Fruit fly (Drosophila melanogaster) whole organism, embryonic: ENCODE data around the gene Cpsf73.

ENCODE experiments used
- Atf6 ChIP-seq: fragments of 200-800 bp; sonication (Bioruptor generic); IDR thresholded peaks from 2 replicates; pipeline ENCODE4 v1.3.6; 2022; ENCODE audit warnings: missing biosample characterization, missing genetic modification characterization
- CG10147 ChIP-seq: fragments of 200-800 bp; sonication (Bioruptor generic); optimal IDR thresholded peaks from 2 replicates; lab custom pipeline; 2019; ENCODE audit warnings: missing biosample characterization, mild to moderate bottlenecking, missing genetic modification characterization, moderate library complexity
- CG1024 ChIP-seq: fragments of 200-800 bp; sonication (Bioruptor generic); IDR thresholded peaks from 2 replicates; pipeline ENCODE4 v1.3.6; 2022; ENCODE audit warnings: missing biosample characterization, missing genetic modification characterization
- CG10274 ChIP-seq: fragments of 200-800 bp; sonication (Bioruptor generic); optimal IDR thresholded peaks from 3 replicates; lab custom pipeline; 2017; ENCODE audit warnings: missing biosample characterization, mild to moderate bottlenecking, missing genetic modification characterization
- CG10321 ChIP-seq: fragments of 200-800 bp; sonication (Bioruptor generic); IDR thresholded peaks from 2 replicates; pipeline ENCODE4 v1.3.6; 2022; ENCODE audit warnings: missing biosample characterization, missing genetic modification characterization
- CG10959 ChIP-seq: fragments of 200-800 bp; sonication (Bioruptor generic); IDR thresholded peaks from 2 replicates; pipeline ENCODE4 v1.3.6; 2022; ENCODE audit warnings: missing biosample characterization, missing genetic modification characterization
- CG11504 ChIP-seq: fragments of 200-800 bp; sonication (Bioruptor generic); optimal IDR thresholded peaks from 3 replicates; lab custom pipeline; 2019; ENCODE audit warnings: missing biosample characterization, mild to moderate bottlenecking, missing genetic modification characterization, moderate library complexity
- CG12744 ChIP-seq: fragments of 200-800 bp; sonication (Bioruptor generic); optimal IDR thresholded peaks from 2 replicates; lab custom pipeline; 2016; ENCODE audit warnings: missing biosample characterization, missing genetic modification characterization
- CG12942 ChIP-seq: fragments of 200-800 bp; sonication (Bioruptor generic); optimal IDR thresholded peaks from 3 replicates; lab custom pipeline; 2016; ENCODE audit warnings: missing biosample characterization, missing genetic modification characterization
- CG13296 ChIP-seq: fragments of 200-800 bp; sonication (Bioruptor generic); optimal IDR thresholded peaks from 3 replicates; lab custom pipeline; 2018; ENCODE audit warnings: missing biosample characterization, mild to moderate bottlenecking, missing genetic modification characterization
- CG13424 ChIP-seq: fragments of 200-800 bp; sonication (Bioruptor generic); optimal IDR thresholded peaks from 2 replicates; lab custom pipeline; 2019; ENCODE audit warnings: missing biosample characterization, mild to moderate bottlenecking, missing genetic modification characterization, moderate library complexity
- CG1603 ChIP-seq: fragments of 200-800 bp; sonication (Bioruptor generic); optimal IDR thresholded peaks from 2 replicates; lab custom pipeline; 2019; ENCODE audit warnings: missing biosample characterization, mild to moderate bottlenecking, missing genetic modification characterization, moderate library complexity
- CG17361 ChIP-seq: fragments of 200-800 bp; sonication (Bioruptor generic); IDR thresholded peaks from 3 replicates; pipeline ENCODE4 v1.3.6; 2022; ENCODE audit warnings: missing biosample characterization, missing genetic modification characterization
- CG2129 ChIP-seq: fragments of 200-800 bp; sonication (Bioruptor generic); IDR thresholded peaks from 2 replicates; pipeline ENCODE4 v1.3.6; 2022; ENCODE audit warnings: missing biosample characterization, missing genetic modification characterization; ENCODE audit not compliant: partially characterized antibody
- CG3726 ChIP-seq: fragments of 200-800 bp; sonication (Bioruptor generic); IDR thresholded peaks from 3 replicates; pipeline ENCODE4, ENCODE4 v1.3.6; 2022; ENCODE audit warnings: missing biosample characterization, missing genetic modification characterization
- CG4424 ChIP-seq: fragments of 200-800 bp; sonication (Bioruptor generic); optimal IDR thresholded peaks from 3 replicates; lab custom pipeline; 2016; ENCODE audit warnings: missing biosample characterization, missing genetic modification characterization
- CG4707 ChIP-seq: fragments of 200-800 bp; sonication (Bioruptor generic); optimal IDR thresholded peaks from 2 replicates; lab custom pipeline; 2018; ENCODE audit warnings: missing biosample characterization, mild to moderate bottlenecking, missing genetic modification characterization, moderate library complexity
- CG5245 ChIP-seq: fragments of 200-800 bp; sonication (Bioruptor generic); optimal IDR thresholded peaks from 3 replicates; lab custom pipeline; 2016; ENCODE audit warnings: missing biosample characterization, missing genetic modification characterization
- CG6272 ChIP-seq: fragments of 200-800 bp; sonication (Bioruptor generic); IDR thresholded peaks from 2 replicates; pipeline ENCODE4 v1.3.6; 2022; ENCODE audit warnings: missing biosample characterization, missing genetic modification characterization
- CG7786 ChIP-seq: fragments of 200-800 bp; sonication (Bioruptor generic); optimal IDR thresholded peaks from 2 replicates; lab custom pipeline; 2016; ENCODE audit warnings: missing biosample characterization, missing genetic modification characterization
- CG9609 ChIP-seq: fragments of 200-800 bp; sonication (Bioruptor generic); optimal IDR thresholded peaks from 3 replicates; lab custom pipeline; 2016; ENCODE audit warnings: missing biosample characterization, missing genetic modification characterization
- CG9876 ChIP-seq: fragments of 200-800 bp; sonication (Bioruptor generic); optimal IDR thresholded peaks from 2 replicates; lab custom pipeline; 2016; ENCODE audit warnings: missing biosample characterization, missing genetic modification characterization
- CTCF ChIP-seq: fragments of 200-800 bp; sonication (Bioruptor generic); optimal IDR thresholded peaks from 2 replicates; lab custom pipeline; 2017; ENCODE audit warnings: missing biosample characterization, mild to moderate bottlenecking, missing genetic modification characterization, moderate library complexity
- CkIIα-i1 ChIP-seq: fragments of 200-800 bp; sonication (Bioruptor generic); IDR thresholded peaks from 2 replicates; pipeline ENCODE4 v1.3.6; 2022; ENCODE audit warnings: missing biosample characterization, missing genetic modification characterization
- CoRest ChIP-seq: fragments of 200-800 bp; sonication (Bioruptor generic); optimal IDR thresholded peaks from 3 replicates; lab custom pipeline; 2018; ENCODE audit warnings: missing biosample characterization, mild to moderate bottlenecking, missing genetic modification characterization, moderate library complexity
- D19A ChIP-seq: fragments of 200-800 bp; optimal IDR thresholded peaks from 3 replicates; lab custom pipeline; 2019; ENCODE audit warnings: missing biosample characterization, mild to moderate bottlenecking, missing genetic modification characterization, moderate library complexity
- Fer1 ChIP-seq: fragments of 200-800 bp; sonication (Bioruptor generic); optimal IDR thresholded peaks from 2 replicates; lab custom pipeline; 2017; ENCODE audit warnings: missing biosample characterization, mild to moderate bottlenecking, missing genetic modification characterization
- Fer3 ChIP-seq: fragments of 200-800 bp; sonication (Bioruptor generic); optimal IDR thresholded peaks from 2 replicates; lab custom pipeline; 2018; ENCODE audit warnings: missing biosample characterization, mild to moderate bottlenecking, missing genetic modification characterization, moderate library complexity
- HHEX ChIP-seq: fragments of 200-800 bp; sonication (Bioruptor generic); optimal IDR thresholded peaks from 3 replicates; lab custom pipeline; 2017; ENCODE audit warnings: missing biosample characterization, mild to moderate bottlenecking, missing genetic modification characterization, missing genetic modification reagents
- NC2α ChIP-seq: fragments of 200-800 bp; sonication (Bioruptor generic); optimal IDR thresholded peaks from 2 replicates; lab custom pipeline; 2016; ENCODE audit warnings: missing biosample characterization, missing genetic modification characterization
- Trl ChIP-seq, 3 experiments: fragments of >200 bp in 2 of 3; fragments of 200-800 bp in 1 of 3; sonication (Bioruptor generic) in 1 of 3; optimal IDR thresholded peaks; 2 replicates in 1 of 3; 3 replicates in 2 of 3; lab custom pipeline; 2016 to 2017; ENCODE audit warnings: missing biosample characterization in 1 of 3, missing genetic modification characterization in 1 of 3
- bab2 ChIP-seq: fragments of 200-800 bp; sonication (Bioruptor generic); optimal IDR thresholded peaks from 2 replicates; lab custom pipeline; 2016; ENCODE audit warnings: missing biosample characterization, missing genetic modification characterization
- cato ChIP-seq: fragments of 200-800 bp; sonication (Bioruptor generic); optimal IDR thresholded peaks from 2 replicates; lab custom pipeline; 2016; ENCODE audit warnings: missing biosample characterization, missing genetic modification characterization, borderline replicate concordance
- chm ChIP-seq: fragments of 200-800 bp; sonication (Bioruptor generic); IDR thresholded peaks from 2 replicates; pipeline ENCODE4 v1.3.6; 2022; ENCODE audit warnings: missing biosample characterization, missing genetic modification characterization
- dm ChIP-seq: fragments of 200-800 bp; sonication (Bioruptor generic); optimal IDR thresholded peaks from 3 replicates; lab custom pipeline; 2016; ENCODE audit warnings: missing biosample characterization, missing genetic modification characterization
- fd3F ChIP-seq: fragments of 200-800 bp; sonication (Bioruptor generic); optimal IDR thresholded peaks from 2 replicates; lab custom pipeline; 2018; ENCODE audit warnings: missing biosample characterization, mild to moderate bottlenecking, missing genetic modification characterization, moderate library complexity
- gem ChIP-seq: fragments of 200-800 bp; sonication (Bioruptor generic); optimal IDR thresholded peaks from 2 replicates; lab custom pipeline; 2019; ENCODE audit warnings: missing biosample characterization, mild to moderate bottlenecking, missing genetic modification characterization, moderate library complexity
- h ChIP-seq: fragments of >200 bp; optimal IDR thresholded peaks from 2 replicates; lab custom pipeline; 2017
- jumu ChIP-seq: fragments of 200-800 bp; sonication (Bioruptor generic); optimal IDR thresholded peaks from 3 replicates; lab custom pipeline; 2016; ENCODE audit warnings: missing biosample characterization, missing genetic modification characterization
- nmo ChIP-seq: fragments of 200-800 bp; sonication (Bioruptor generic); optimal IDR thresholded peaks from 2 replicates; lab custom pipeline; 2018; ENCODE audit warnings: missing biosample characterization, mild to moderate bottlenecking, missing genetic modification characterization, moderate library complexity
- odd ChIP-seq: fragments of 200-800 bp; sonication (Bioruptor generic); optimal IDR thresholded peaks from 2 replicates; lab custom pipeline; 2017; ENCODE audit warnings: missing biosample characterization, mild to moderate bottlenecking, missing genetic modification characterization
- pros ChIP-seq: fragments of 200-800 bp; sonication (Bioruptor generic); optimal IDR thresholded peaks from 3 replicates; lab custom pipeline; 2019; ENCODE audit warnings: missing biosample characterization, mild to moderate bottlenecking, missing genetic modification characterization, moderate library complexity
- salm ChIP-seq: fragments of 200-800 bp; sonication (Bioruptor generic); optimal IDR thresholded peaks from 2 replicates; lab custom pipeline; 2018; ENCODE audit warnings: missing biosample characterization, mild to moderate bottlenecking, missing genetic modification characterization
- sc ChIP-seq, 3 experiments: fragments of >200 bp in 2 of 3; fragments of 200-800 bp in 1 of 3; sonication (Bioruptor generic) in 1 of 3; optimal IDR thresholded peaks; 2 replicates in 2 of 3; 3 replicates in 1 of 3; lab custom pipeline; 2017; ENCODE audit warnings: mild to moderate bottlenecking in 1 of 3, missing biosample characterization in 1 of 3, missing genetic modification characterization in 1 of 3, missing genetic modification reagents in 1 of 3
- sens-2 ChIP-seq: fragments of 200-800 bp; sonication (Bioruptor generic); IDR thresholded peaks from 2 replicates; pipeline ENCODE4 v1.3.6; 2022; ENCODE audit warnings: missing biosample characterization, missing genetic modification characterization
- sqz ChIP-seq: fragments of 200-800 bp; sonication (Bioruptor generic); optimal IDR thresholded peaks from 3 replicates; lab custom pipeline; 2018; ENCODE audit warnings: missing biosample characterization, mild to moderate bottlenecking, missing genetic modification characterization
- tgo ChIP-seq: fragments of 200-800 bp; sonication (Bioruptor generic); IDR thresholded peaks from 3 replicates; pipeline ENCODE4 v1.3.6; 2022; ENCODE audit warnings: missing biosample characterization, missing genetic modification characterization
- trh ChIP-seq: fragments of 200-800 bp; sonication (Bioruptor generic); optimal IDR thresholded peaks from 2 replicates; lab custom pipeline; 2016; ENCODE audit warnings: missing biosample characterization, missing genetic modification characterization
- usp ChIP-seq: fragments of >200 bp; optimal IDR thresholded peaks from 2 replicates; lab custom pipeline; 2017; ENCODE audit warnings: missing biosample characterization, missing genetic modification characterization
- vfl ChIP-seq: fragments of 200-800 bp; sonication (Bioruptor generic); optimal IDR thresholded peaks from 2 replicates; lab custom pipeline; 2016; ENCODE audit warnings: missing biosample characterization, missing genetic modification characterization

Cpsf73 gene

dm6 chr3R:18658945-18659642, 4.3 kb downstream of the Cpsf73 start, which contains the start of the genes CG31224 and CstF64 (continued):
- TF ChIP-seq nmo (GFP tag; lab: Kevin White, UChicago) (peak; percentile 89), vfl (GFP tag; lab: Kevin White, UChicago) (peak; percentile 77), Atf6 (GFP tag; lab: Robert Waterston, UW) (peak; percentile 73), tgo (GFP tag; lab: Robert Waterston, UW) (peak; percentile 84), CTCF (GFP tag; lab: Kevin White, UChicago) (no peak), HHEX (GFP tag; lab: Kevin White, UChicago) (peak; percentile 85), CG10321 (GFP tag; lab: Robert Waterston, UW) (no peak), cato (GFP tag; lab: Kevin White, UChicago) (peak; percentile 78), gem (tag; lab: Kevin White, UChicago) (peak; percentile 88), jumu (peak; percentile 89), bab2 (GFP tag; lab: Kevin White, UChicago) (peak; percentile 87), CG11504 (tag; lab: Kevin White, UChicago) (no peak), NC2α (peak; percentile 69), CoRest (tag; lab: Kevin White, UChicago) (peak; percentile 87), sqz (no peak), CG10147 (GFP tag; lab: Kevin White, UChicago) (peak; percentile 60), odd (GFP tag; lab: Kevin White, UChicago) (no peak), CG10274 (GFP tag; lab: Kevin White, UChicago) (peak; percentile 49), CG17361 (peak; percentile 87), CG3726 (peak; percentile 64; the same call in 2 of the 3 replicates), Trl (optimal IDR thresholded peaks at IDR 0.05; lab: Kevin White, UChicago) (peak in 1 of 2 experiments; percentile 55), Trl (GFP tag; optimal IDR thresholded peaks at IDR 0.05; lab: Kevin White, UChicago) (peak; percentile 88), Fer1 (GFP tag; lab: Kevin White, UChicago) (peak; percentile 84), usp (GFP tag; lab: Kevin White, UChicago) (no peak), CG12744 (GFP tag; lab: Kevin White, UChicago) (peak; percentile 81), CG13296 (GFP tag; lab: Kevin White, UChicago) (peak; percentile 72), D19A (no peak), fd3F (GFP tag; lab: Kevin White, UChicago) (peak; percentile 71), salm (tag; lab: Kevin White, UChicago) (peak; percentile 36), CG7786 (GFP tag; lab: Kevin White, UChicago) (peak; percentile 88), CG12942 (GFP tag; lab: Kevin White, UChicago) (peak; percentile 89), sens-2 (peak; percentile 64; the same call in 1 of the 2 replicates), dm (peak; percentile 83), CkIIα-i1 (GFP tag; lab: Robert Waterston, UW) (no peak), h (lab: Kevin White, UChicago) (no peak), pros (GFP tag; lab: Kevin White, UChicago) (no peak), sc (optimal IDR thresholded peaks at IDR 0.05; lab: Kevin White, UChicago) (no peak), sc (GFP tag; optimal IDR thresholded peaks at IDR 0.05; lab: Kevin White, UChicago) (peak; percentile 74), CG13424 (peak; percentile 83), trh (peak; percentile 58), CG6272 (GFP tag; lab: Robert Waterston, UW) (peak; percentile 81), CG9609 (GFP tag; lab: Kevin White, UChicago) (peak; percentile 83), chm (GFP tag; lab: Robert Waterston, UW) (peak; percentile 80), Fer3 (peak; percentile 75), CG1024 (GFP tag; lab: Robert Waterston, UW) (peak; percentile 45; the same call in 1 of the 2 replicates), CG4424 (GFP tag; lab: Kevin White, UChicago) (peak; percentile 83), CG9876 (GFP tag; lab: Kevin White, UChicago) (peak; percentile 75), CG2129 (GFP tag; lab: Robert Waterston, UW) (no peak), CG5245 (GFP tag; lab: Kevin White, UChicago) (peak; percentile 76), CG4707 (GFP tag; lab: Kevin White, UChicago) (no peak), CG10959 (GFP tag; lab: Robert Waterston, UW) (no peak), CG1603 (tag; lab: Kevin White, UChicago) (no peak)
